Worm (Caenorhabditis elegans) whole organism, L4 larva: Measurements from ENCODE around the gene rif-1.1.

ENCODE experiments used
- F37D6.2 ChIP-seq: sonication (generic microtip); optimal IDR thresholded peaks from 2 replicates; lab custom pipeline; 2016; ENCODE audit warnings: mild to moderate bottlenecking, missing genetic modification characterization, missing compliant biosample characterization
- F44E2.7 ChIP-seq: fragments of 200-800 bp; sonication (Bioruptor generic); IDR thresholded peaks from 2 replicates; pipeline ENCODE4 v2.1.2; 2022; ENCODE audit warnings: missing genetic modification characterization, missing compliant biosample characterization
- ZK546.5 ChIP-seq, 2 experiments: sonication (generic microtip); optimal IDR thresholded peaks; 2 replicates each; lab custom pipeline; 2017; ENCODE audit warnings: missing biosample characterization in 2 of 2, missing genetic modification characterization in 2 of 2
- egl-27 ChIP-seq: sonication (generic microtip); optimal IDR thresholded peaks from 3 replicates; lab custom pipeline; 2017; ENCODE audit warnings: missing biosample characterization, missing genetic modification reagents, missing genetic modification characterization
- fos-1 ChIP-seq: fragments of 150-350 bp; optimal IDR thresholded peaks from 2 replicates; lab custom pipeline; 2014; ENCODE audit warnings: missing biosample characterization, missing genetic modification characterization
- hlh-11 ChIP-seq: fragments of 200-800 bp; sonication (Bioruptor generic); optimal IDR thresholded peaks from 2 replicates; lab custom pipeline; 2018; ENCODE audit warnings: mild to moderate bottlenecking, missing genetic modification characterization, missing compliant biosample characterization
- lin-13 ChIP-seq: fragments of 150-350 bp; optimal IDR thresholded peaks from 2 replicates; lab custom pipeline; 2014; ENCODE audit warnings: missing biosample characterization, missing genetic modification reagents, missing genetic modification characterization
- lin-15B ChIP-seq: fragments of 150-350 bp; sonication (generic microtip); optimal IDR thresholded peaks from 3 replicates; lab custom pipeline; 2014; ENCODE audit warnings: missing biosample characterization, missing genetic modification characterization
- nhr-111 ChIP-seq: fragments of 200-800 bp; sonication (Bioruptor generic); optimal IDR thresholded peaks from 2 replicates; lab custom pipeline; 2018; ENCODE audit warnings: mild to moderate bottlenecking, missing genetic modification characterization, missing compliant biosample characterization
- nhr-41 ChIP-seq: fragments of 200-800 bp; sonication (Bioruptor generic); IDR thresholded peaks from 2 replicates; pipeline ENCODE4 v1.3.6; 2022; ENCODE audit warnings: missing genetic modification reagents, missing genetic modification characterization, missing compliant biosample characterization
- nhr-76 ChIP-seq: fragments of 150-350 bp; optimal IDR thresholded peaks from 2 replicates; lab custom pipeline; 2014; ENCODE audit warnings: missing biosample characterization, missing genetic modification characterization

DNA sequence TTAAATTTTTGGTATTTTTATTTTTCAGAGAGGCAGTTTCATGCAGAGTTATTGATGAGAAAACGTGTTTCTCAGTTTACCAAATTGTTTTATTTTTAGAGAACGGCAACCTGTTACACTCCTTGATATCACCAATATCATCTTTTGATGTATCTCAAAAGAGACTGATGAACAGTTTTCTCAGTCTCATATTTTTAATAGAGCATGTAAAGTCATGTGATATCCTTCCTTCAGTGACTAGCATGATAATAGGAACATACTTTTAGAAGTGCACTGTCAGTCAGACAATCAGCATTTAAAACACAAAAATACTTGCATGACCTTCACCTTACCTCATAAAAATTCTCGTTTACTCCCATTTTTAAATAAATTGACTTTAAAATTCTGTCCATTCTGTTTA lies 18.6 kb downstream of the rif-1.1 start, which contains the start of gene F11E6.11:
- TF ChIP-seq hlh-11 (tag; lab: Kevin White, UChicago): peak; percentile 4
- TF ChIP-seq nhr-111 (GFP tag; lab: Kevin White, UChicago): no peak
- TF ChIP-seq nhr-41 (GFP tag; lab: Robert Waterston, UW): no peak
- no peak for TF ChIP-seq fos-1 (tag; lab: Kevin White, UChicago)
- no peak for TF ChIP-seq ZK546.5 (tag; optimal IDR thresholded peaks at IDR 0.05; lab: Kevin White, UChicago)
- TF ChIP-seq F37D6.2: no peak
- no peak for TF ChIP-seq lin-15B (tag; lab: Kevin White, UChicago)
- no peak for TF ChIP-seq nhr-76 (tag; lab: Kevin White, UChicago)
- no peak for TF ChIP-seq egl-27 (tag; lab: Kevin White, UChicago)
- no peak for TF ChIP-seq lin-13 (GFP tag; lab: Kevin White, UChicago)
- TF ChIP-seq F44E2.7 (GFP tag; lab: Robert Waterston, UW): no peak
